Worm (Caenorhabditis elegans) whole organism, midembryonic: ENCODE results near the gene F38E1.10.
"Not testable (repeated sequence)": the region's sequence is repeated elsewhere in the genome, so short reads cannot be mapped to it uniquely, and the experiment has no call there.

Experiments used
- med-1 ChIP-seq: sonication (generic microtip); optimal IDR thresholded peaks from 2 replicates; lab custom pipeline; 2017; ENCODE audit warnings: missing genetic modification characterization, mild to moderate bottlenecking, missing compliant biosample characterization, antibody characterized with exemption, missing genetic modification reagents; ENCODE audit not compliant: insufficient read depth
- ref-1 ChIP-seq: fragments of 200-800 bp; sonication (Bioruptor generic); conservative IDR thresholded peaks from 2 replicates; pipeline ENCODE4 v1.3.6; 2022; ENCODE audit warnings: missing genetic modification reagents, missing genetic modification characterization, missing compliant biosample characterization
- ztf-29 ChIP-seq: fragments of 200-800 bp; sonication (Bioruptor generic); IDR thresholded peaks from 2 replicates; pipeline ENCODE4 v1.3.6; 2022; ENCODE audit warnings: missing genetic modification reagents, missing genetic modification characterization, missing compliant biosample characterization

DNA sequence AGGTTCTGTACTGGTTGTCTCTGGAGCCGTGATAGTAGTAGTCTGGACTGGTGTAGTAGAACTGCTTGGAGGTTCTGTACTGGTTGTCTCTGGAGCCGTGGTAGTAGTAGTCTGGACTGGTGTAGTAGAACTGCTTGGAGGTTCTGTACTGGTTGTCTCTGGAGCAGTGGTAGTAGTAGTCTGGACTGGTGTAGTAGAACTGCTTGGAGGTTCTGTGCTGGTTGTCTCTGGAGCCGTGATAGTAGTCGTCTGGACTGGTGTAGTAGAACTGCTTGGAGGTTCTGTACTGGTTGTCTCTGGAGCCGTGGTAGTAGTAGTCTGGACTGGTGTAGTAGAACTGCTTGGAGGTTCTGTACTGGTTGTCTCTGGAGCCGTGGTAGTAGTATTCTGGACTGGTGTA lies 45.9 kb downstream of the F38E1.10 start:
- TF ChIP-seq ztf-29; med-1 (GFP tag; lab: Kevin White, UChicago): not testable (repeated sequence)
- 0 out of 2 replicates have a peak, but pooled peaks have one; percentile 30 for TF ChIP-seq ref-1 (GFP tag; lab: Robert Waterston, UW)
